Fruit fly (Drosophila melanogaster): ENCODE measurements around the gene MTA1-like.

DNA sequence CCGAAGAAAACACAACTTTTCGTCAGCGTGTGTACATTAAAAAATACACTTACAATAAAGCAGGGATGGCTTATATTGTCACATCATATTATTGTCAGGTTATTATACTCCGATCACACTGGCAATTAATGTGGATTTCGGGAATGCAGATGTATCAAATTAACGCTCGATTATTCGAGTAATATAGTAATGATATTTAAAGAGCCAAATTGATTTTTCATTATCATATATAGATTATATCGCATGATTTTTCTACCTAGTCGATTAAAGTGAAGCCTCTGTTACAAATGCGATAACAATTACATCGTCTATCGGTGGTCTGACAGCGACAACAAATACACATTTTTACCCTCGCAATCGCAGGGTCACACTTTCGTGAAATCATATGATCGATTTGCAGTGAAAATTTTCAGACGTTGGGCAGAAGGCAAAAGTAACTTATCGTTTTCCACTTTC lies 57.1 kb downstream of the MTA1-like start, which contains the start of the genes noi and Vha26:
- TF ChIP-seq psq (optimal IDR thresholded peaks at IDR 0.05) (no peak), Dll (optimal IDR thresholded peaks at IDR 0.05) (no peak), CG8478 (optimal IDR thresholded peaks at IDR 0.05) (no peak), EcR (GFP tag; optimal IDR thresholded peaks at IDR 0.05) (no peak)
